Fruit fly (Drosophila melanogaster) whole organism, embryonic: Measurements from ENCODE around the gene CAH7.

Experiments used
- Blimp-1 ChIP-seq: fragments of 200-800 bp; sonication (Bioruptor generic); optimal IDR thresholded peaks from 3 replicates; lab custom pipeline; 2018; ENCODE audit warnings: missing biosample characterization, missing genetic modification characterization, mild to moderate bottlenecking, moderate library complexity, missing genetic modification reagents
- CG11504 ChIP-seq: fragments of 200-800 bp; sonication (Bioruptor generic); optimal IDR thresholded peaks from 3 replicates; lab custom pipeline; 2019; ENCODE audit warnings: missing biosample characterization, mild to moderate bottlenecking, missing genetic modification characterization, moderate library complexity
- CG11560 ChIP-seq: fragments of 200-800 bp; sonication (Bioruptor generic); IDR thresholded peaks from 3 replicates; pipeline ENCODE4 v1.3.6; 2022; ENCODE audit warnings: missing biosample characterization, missing genetic modification characterization
- CG13287 ChIP-seq: fragments of 200-800 bp; sonication (Bioruptor generic); IDR thresholded peaks from 2 replicates; pipeline ENCODE4 v1.3.6; 2022; ENCODE audit warnings: missing biosample characterization, missing genetic modification characterization; ENCODE audit not compliant: partially characterized antibody
- CG13296 ChIP-seq: fragments of 200-800 bp; sonication (Bioruptor generic); optimal IDR thresholded peaks from 3 replicates; lab custom pipeline; 2018; ENCODE audit warnings: missing biosample characterization, mild to moderate bottlenecking, missing genetic modification characterization
- CG14965 ChIP-seq: fragments of 200-800 bp; sonication (Bioruptor generic); optimal IDR thresholded peaks from 2 replicates; lab custom pipeline; 2016; ENCODE audit warnings: missing biosample characterization, missing genetic modification characterization, borderline replicate concordance
- CG15073 ChIP-seq: fragments of 200-800 bp; sonication (Bioruptor generic); optimal IDR thresholded peaks from 2 replicates; lab custom pipeline; 2016; ENCODE audit warnings: missing biosample characterization, missing genetic modification characterization
- CG18476 ChIP-seq: fragments of 200-800 bp; sonication (Bioruptor generic); optimal IDR thresholded peaks from 2 replicates; lab custom pipeline; 2016; ENCODE audit warnings: missing biosample characterization, mild to moderate bottlenecking, missing genetic modification characterization
- CG2712 ChIP-seq: fragments of 200-800 bp; optimal IDR thresholded peaks from 3 replicates; lab custom pipeline; 2019; ENCODE audit warnings: missing biosample characterization, mild to moderate bottlenecking, missing genetic modification characterization, moderate library complexity
- CG3065 ChIP-seq: fragments of 200-800 bp; sonication (Bioruptor generic); optimal IDR thresholded peaks from 2 replicates; lab custom pipeline; 2016; ENCODE audit warnings: missing biosample characterization, missing genetic modification characterization
- CG34224 ChIP-seq: fragments of 200-800 bp; sonication (Bioruptor generic); IDR thresholded peaks from 3 replicates; pipeline ENCODE4 v1.3.6; 2022; ENCODE audit warnings: missing biosample characterization, missing genetic modification characterization; ENCODE audit not compliant: partially characterized antibody
- CG5180 ChIP-seq: fragments of 200-800 bp; sonication (Bioruptor generic); optimal IDR thresholded peaks from 3 replicates; lab custom pipeline; 2017; ENCODE audit warnings: missing biosample characterization, missing genetic modification characterization, mild to moderate bottlenecking, moderate library complexity, missing genetic modification reagents
- CG6254 ChIP-seq: fragments of 200-800 bp; sonication (Bioruptor generic); optimal IDR thresholded peaks from 3 replicates; lab custom pipeline; 2017; ENCODE audit warnings: mild to moderate bottlenecking, missing biosample characterization, missing genetic modification reagents, missing genetic modification characterization
- CG7987 ChIP-seq: fragments of 200-800 bp; sonication (Bioruptor generic); optimal IDR thresholded peaks from 2 replicates; lab custom pipeline; 2018; ENCODE audit warnings: missing biosample characterization, mild to moderate bottlenecking, missing genetic modification characterization, moderate library complexity
- CG8924 ChIP-seq: fragments of 200-800 bp; optimal IDR thresholded peaks from 3 replicates; lab custom pipeline; 2019; ENCODE audit warnings: missing biosample characterization, mild to moderate bottlenecking, missing genetic modification characterization, moderate library complexity
- Dek ChIP-seq: fragments of 200-800 bp; sonication (Bioruptor generic); optimal IDR thresholded peaks from 3 replicates; lab custom pipeline; 2019; ENCODE audit warnings: missing biosample characterization, mild to moderate bottlenecking, missing genetic modification characterization, moderate library complexity
- Dfd ChIP-seq, 2 experiments: fragments of >200 bp; optimal IDR thresholded peaks; 2 replicates each; lab custom pipeline; 2017; ENCODE audit warnings: missing biosample characterization in 2 of 2, missing genetic modification characterization in 2 of 2
- Eip74EF ChIP-seq, 2 experiments: fragments of 200-800 bp in 1 of 2; fragments of >200 bp in 1 of 2; sonication (Bioruptor generic) in 1 of 2; optimal IDR thresholded peaks; 2 replicates each; lab custom pipeline; 2017 to 2019; ENCODE audit warnings: missing biosample characterization in 2 of 2, missing genetic modification characterization in 2 of 2, mild to moderate bottlenecking in 1 of 2, moderate library complexity in 1 of 2
- Jarid2 ChIP-seq: fragments of 200-800 bp; sonication (Bioruptor generic); optimal IDR thresholded peaks from 3 replicates; lab custom pipeline; 2017; ENCODE audit warnings: mild to moderate bottlenecking, missing biosample characterization, missing genetic modification reagents, missing genetic modification characterization
- Lim3 ChIP-seq: fragments of 200-800 bp; sonication (Bioruptor generic); IDR thresholded peaks from 2 replicates; pipeline ENCODE4 v1.3.6; 2022; ENCODE audit warnings: missing biosample characterization, missing genetic modification characterization
- Myb ChIP-seq: fragments of 200-800 bp; sonication (Bioruptor generic); optimal IDR thresholded peaks from 2 replicates; lab custom pipeline; 2016; ENCODE audit warnings: missing biosample characterization, missing genetic modification characterization
- Nf-YA ChIP-seq: fragments of 200-800 bp; sonication (Bioruptor generic); IDR thresholded peaks from 2 replicates; pipeline ENCODE4 v1.3.6; 2022; ENCODE audit warnings: missing biosample characterization, missing genetic modification characterization
- ab ChIP-seq: fragments of 200-800 bp; sonication (Bioruptor generic); optimal IDR thresholded peaks from 2 replicates; lab custom pipeline; 2016; ENCODE audit warnings: missing biosample characterization, missing genetic modification characterization
- ara ChIP-seq: fragments of 200-800 bp; sonication (Bioruptor generic); IDR thresholded peaks from 2 replicates; pipeline ENCODE4 v1.3.6; 2022; ENCODE audit warnings: missing biosample characterization, missing genetic modification characterization
- bbx ChIP-seq: fragments of 200-800 bp; sonication (Bioruptor generic); IDR thresholded peaks from 2 replicates; pipeline ENCODE4 v1.3.6; 2022; ENCODE audit warnings: missing biosample characterization, missing genetic modification characterization; ENCODE audit not compliant: partially characterized antibody
- chinmo ChIP-seq: fragments of 200-800 bp; sonication (Bioruptor generic); IDR thresholded peaks from 4 replicates; pipeline ENCODE4 v1.3.6; 2022; ENCODE audit warnings: missing biosample characterization, missing genetic modification characterization; ENCODE audit not compliant: partially characterized antibody
- dysf ChIP-seq: fragments of 200-800 bp; sonication (Bioruptor generic); IDR thresholded peaks from 3 replicates; pipeline ENCODE4 v1.3.6; 2022; ENCODE audit warnings: missing biosample characterization, missing genetic modification characterization
- ftz-f1 ChIP-seq: fragments of 200-800 bp; sonication (Bioruptor generic); optimal IDR thresholded peaks from 2 replicates; lab custom pipeline; 2016; ENCODE audit warnings: missing biosample characterization, missing genetic modification characterization
- lola ChIP-seq, 3 experiments: fragments of >200 bp in 2 of 3; fragments of 200-800 bp in 1 of 3; sonication (Bioruptor generic) in 1 of 3; optimal IDR thresholded peaks; 2 replicates each; lab custom pipeline; 2017 to 2019; ENCODE audit warnings: missing biosample characterization in 3 of 3, missing genetic modification characterization in 3 of 3, mild to moderate bottlenecking in 1 of 3, moderate library complexity in 1 of 3
- luna ChIP-seq: fragments of 200-800 bp; sonication (Bioruptor generic); optimal IDR thresholded peaks from 2 replicates; lab custom pipeline; 2016; ENCODE audit warnings: missing biosample characterization, missing genetic modification characterization
- nom ChIP-seq: fragments of 200-800 bp; sonication (Bioruptor generic); optimal IDR thresholded peaks from 2 replicates; lab custom pipeline; 2017; ENCODE audit warnings: missing biosample characterization, missing genetic modification characterization, mild to moderate bottlenecking, moderate library complexity, missing genetic modification reagents
- oc ChIP-seq: fragments of 200-800 bp; sonication (Bioruptor generic); optimal IDR thresholded peaks from 2 replicates; lab custom pipeline; 2018; ENCODE audit warnings: missing biosample characterization, mild to moderate bottlenecking, missing genetic modification characterization, moderate library complexity
- pan ChIP-seq, 4 experiments: fragments of >200 bp in 3 of 4; fragments of 200-800 bp in 1 of 4; sonication (Bioruptor generic) in 1 of 4; optimal IDR thresholded peaks in 3 of 4; IDR thresholded peaks in 1 of 4; 2 replicates each; pipeline versions ENCODE4 v1.3.6 to Lab custom; 2017 to 2022; ENCODE audit warnings: missing biosample characterization in 2 of 4, missing genetic modification characterization in 2 of 4, mixed read lengths in 1 of 4
- row ChIP-seq: fragments of 200-800 bp; sonication (Bioruptor generic); IDR thresholded peaks from 3 replicates; pipeline ENCODE4 v1.3.6; 2022; ENCODE audit warnings: missing biosample characterization, missing genetic modification characterization
- sd ChIP-seq: fragments of 200-800 bp; sonication (Bioruptor generic); optimal IDR thresholded peaks from 3 replicates; lab custom pipeline; 2018; ENCODE audit warnings: missing biosample characterization, mild to moderate bottlenecking, missing genetic modification characterization, moderate library complexity
- sob ChIP-seq: fragments of 200-800 bp; sonication (Bioruptor generic); IDR thresholded peaks from 2 replicates; pipeline ENCODE4 v1.3.6; 2022; ENCODE audit warnings: missing biosample characterization, missing genetic modification characterization
- sqz ChIP-seq: fragments of 200-800 bp; sonication (Bioruptor generic); optimal IDR thresholded peaks from 3 replicates; lab custom pipeline; 2018; ENCODE audit warnings: missing biosample characterization, mild to moderate bottlenecking, missing genetic modification characterization
- vvl ChIP-seq: fragments of 200-800 bp; sonication (Bioruptor generic); IDR thresholded peaks from 2 replicates; pipeline ENCODE4 v1.3.6; 2022; ENCODE audit warnings: missing biosample characterization, missing genetic modification characterization
- z ChIP-seq: fragments of 200-800 bp; sonication (Bioruptor generic); IDR thresholded peaks from 3 replicates; pipeline ENCODE4 v1.3.6; 2022; ENCODE audit warnings: missing biosample characterization, missing genetic modification characterization

Gene CAH7

dm6 chr3R:10125477-10125876, 13.4 kb downstream of the CAH7 start, which contains the start of gene knk (continued):
- TF ChIP-seq Dek, result no peak
- TF ChIP-seq CG6254 (GFP tag; lab: Kevin White, UChicago), result no peak
- TF ChIP-seq pan (optimal IDR thresholded peaks at IDR 0.05; lab: Kevin White, UChicago), result no peak
- no peak for TF ChIP-seq pan (GFP tag; optimal IDR thresholded peaks at IDR 0.05 in 1 of 2, IDR thresholded peaks at IDR 0.05 in 1 of 2)
- TF ChIP-seq Blimp-1, result peak; percentile 54
- TF ChIP-seq vvl (GFP tag; lab: Robert Waterston, UW), result peak; percentile 78
- no peak for TF ChIP-seq Dfd (GFP tag; optimal IDR thresholded peaks at IDR 0.05; lab: Kevin White, UChicago)
- 0 out of 2 replicates have a peak, but pooled peaks have one; percentile 31 for TF ChIP-seq sob
- TF ChIP-seq CG2712 (tag; lab: Kevin White, UChicago), result peak; percentile 25
- peak; percentile 39 for TF ChIP-seq sqz (GFP tag; lab: Kevin White, UChicago)
- no peak for TF ChIP-seq CG14965 (GFP tag; lab: Kevin White, UChicago)
- TF ChIP-seq CG15073, result no peak
- TF ChIP-seq luna (GFP tag; lab: Kevin White, UChicago), result no peak
- TF ChIP-seq lola (GFP tag; optimal IDR thresholded peaks at IDR 0.05; lab: Kevin White, UChicago), result no peak
- peak; percentile 38 for TF ChIP-seq CG8924 (tag; lab: Kevin White, UChicago)
- TF ChIP-seq nom (GFP tag; lab: Kevin White, UChicago), result peak; percentile 53
- peak; percentile 29 for TF ChIP-seq CG13296 (GFP tag; lab: Kevin White, UChicago)
- TF ChIP-seq row (GFP tag; lab: Robert Waterston, UW), result peak; percentile 49; the same call in 1 of the 3 replicates
- TF ChIP-seq CG11560 (tag; lab: Robert Waterston, UW), result no peak
- TF ChIP-seq ara (GFP tag; lab: Robert Waterston, UW), result 0 out of 2 replicates have a peak, but pooled peaks have one; percentile 24
- no peak for TF ChIP-seq CG7987 (GFP tag; lab: Kevin White, UChicago)
- TF ChIP-seq CG18476 (GFP tag; lab: Kevin White, UChicago), result peak; percentile 73
- TF ChIP-seq chinmo (GFP tag; lab: Robert Waterston, UW), result peak; percentile 94
- TF ChIP-seq ftz-f1 (GFP tag; lab: Kevin White, UChicago), result peak; percentile 59
- TF ChIP-seq Jarid2, result peak; percentile 44
- TF ChIP-seq Nf-YA (GFP tag; lab: Robert Waterston, UW), result no peak
- no peak for TF ChIP-seq Myb (GFP tag; lab: Kevin White, UChicago)
- peak; percentile 33 for TF ChIP-seq sd (tag; lab: Kevin White, UChicago)
- no peak for TF ChIP-seq CG3065 (GFP tag; lab: Kevin White, UChicago)
- TF ChIP-seq CG11504, result no peak
- no peak for TF ChIP-seq dysf (GFP tag; lab: Robert Waterston, UW)
- TF ChIP-seq CG34224, result peak; percentile 33; the same call in 1 of the 3 replicates
- TF ChIP-seq Eip74EF (GFP tag; optimal IDR thresholded peaks at IDR 0.05; lab: Kevin White, UChicago), result peak in 1 of 2 experiments; percentile 71
- no peak for TF ChIP-seq Lim3 (GFP tag; lab: Robert Waterston, UW)
- peak; percentile 43; the same call in 1 of the 2 replicates for TF ChIP-seq bbx
- no peak for TF ChIP-seq CG5180 (GFP tag; lab: Kevin White, UChicago)
- peak; percentile 75; the same call in 2 of the 3 replicates for TF ChIP-seq z (GFP tag; lab: Robert Waterston, UW)
- peak; percentile 48 for TF ChIP-seq CG13287 (GFP tag; lab: Robert Waterston, UW)
- TF ChIP-seq oc (tag; lab: Kevin White, UChicago), result peak; percentile 63
- TF ChIP-seq ab (GFP tag; lab: Kevin White, UChicago), result no peak
